Worm (Caenorhabditis elegans) whole organism, midembryonic: ENCODE results near the gene C06C6.7.
"Not testable (repeated sequence)": the region's sequence is repeated elsewhere in the genome, so short reads cannot be mapped to it uniquely, and the experiment has no call there.

ENCODE experiments used
- T22C8.4 ChIP-seq: fragments of 200-800 bp; sonication (Bioruptor generic); IDR thresholded peaks from 2 replicates; pipeline ENCODE4 v1.3.6; 2022; ENCODE audit warnings: missing genetic modification characterization, missing compliant biosample characterization
- cog-1 ChIP-seq: sonication (generic microtip); optimal IDR thresholded peaks from 2 replicates; lab custom pipeline; 2016; ENCODE audit warnings: missing genetic modification characterization, missing compliant biosample characterization
- flt-1 ChIP-seq: fragments of 200-800 bp; sonication (Bioruptor generic); IDR thresholded peaks from 2 replicates; pipeline ENCODE4 v1.3.6; 2022; ENCODE audit warnings: missing genetic modification characterization, missing compliant biosample characterization
- klf-2 ChIP-seq: fragments of 200-800 bp; sonication (Bioruptor generic); conservative IDR thresholded peaks from 2 replicates; pipeline ENCODE4 v1.3.6; 2022; ENCODE audit warnings: missing genetic modification reagents, missing genetic modification characterization, missing compliant biosample characterization
- med-1 ChIP-seq: sonication (generic microtip); optimal IDR thresholded peaks from 2 replicates; lab custom pipeline; 2017; ENCODE audit warnings: missing genetic modification characterization, mild to moderate bottlenecking, missing compliant biosample characterization, antibody characterized with exemption, missing genetic modification reagents; ENCODE audit not compliant: insufficient read depth
- ref-1 ChIP-seq: fragments of 200-800 bp; sonication (Bioruptor generic); conservative IDR thresholded peaks from 2 replicates; pipeline ENCODE4 v1.3.6; 2022; ENCODE audit warnings: missing genetic modification reagents, missing genetic modification characterization, missing compliant biosample characterization
- tab-1 ChIP-seq: fragments of 200-800 bp; sonication (Bioruptor generic); IDR thresholded peaks from 2 replicates; pipeline ENCODE4 v1.3.6; 2022; ENCODE audit warnings: missing genetic modification characterization, missing compliant biosample characterization
- ztf-23 ChIP-seq: fragments of 200-800 bp; sonication (Bioruptor generic); IDR thresholded peaks from 2 replicates; pipeline ENCODE4 v1.3.6; 2022; ENCODE audit warnings: missing genetic modification reagents, missing genetic modification characterization, missing compliant biosample characterization
- ztf-29 ChIP-seq: fragments of 200-800 bp; sonication (Bioruptor generic); IDR thresholded peaks from 2 replicates; pipeline ENCODE4 v1.3.6; 2022; ENCODE audit warnings: missing genetic modification reagents, missing genetic modification characterization, missing compliant biosample characterization

The C06C6.7 gene

ce11 chrV:15991850-15992249, at the start of gene C06C6.7:
C06C6.7 (plus strand) TSS chrV:15992150.
- TF ChIP-seq med-1 (GFP tag; lab: Kevin White, UChicago); ztf-23 (GFP tag; lab: Robert Waterston, UW); klf-2 (GFP tag; lab: Robert Waterston, UW): not testable (repeated sequence)

- no peak for TF ChIP-seq T22C8.4
- TF ChIP-seq cog-1: no peak
Observed at ce11 chrV:15943125-15943524, 48.8 kb upstream of the C06C6.7 start, which contains the start of gene srw-53. srw-53 (plus strand) TSS chrV:15943425.

ce11 chrV:15950903-15951302, 41.0 kb upstream of the C06C6.7 start, which contains the start of gene srw-59:
srw-59 (minus strand) TSS chrV:15951003.
- TF ChIP-seq med-1 (GFP tag; lab: Kevin White, UChicago): no peak

ce11 chrV:15952762-15953161, 39.2 kb upstream of the C06C6.7 start, which contains the start of gene srw-56:
srw-56 (minus strand) TSS chrV:15952862.
- TF ChIP-seq cog-1: no peak
- TF ChIP-seq med-1 (GFP tag; lab: Kevin White, UChicago): no peak
- TF ChIP-seq ztf-23 (GFP tag; lab: Robert Waterston, UW): no peak
- TF ChIP-seq T22C8.4: no peak
- TF ChIP-seq flt-1 (GFP tag; lab: Robert Waterston, UW): no peak
- TF ChIP-seq tab-1 (GFP tag; lab: Robert Waterston, UW): no peak
- no peak for TF ChIP-seq klf-2 (GFP tag; lab: Robert Waterston, UW)
- no peak for TF ChIP-seq ztf-29 (GFP tag; lab: Robert Waterston, UW)
- TF ChIP-seq ref-1 (GFP tag; lab: Robert Waterston, UW): no peak

ce11 chrV:15954932-15955331, 37.0 kb upstream of the C06C6.7 start, which contains the start of gene srw-57:
srw-57 (minus strand) TSS chrV:15955032.
- TF ChIP-seq tab-1 (GFP tag; lab: Robert Waterston, UW): no peak
- TF ChIP-seq ztf-29 (GFP tag; lab: Robert Waterston, UW): no peak
- no peak for TF ChIP-seq cog-1
- TF ChIP-seq ztf-23 (GFP tag; lab: Robert Waterston, UW): no peak
- TF ChIP-seq med-1 (GFP tag; lab: Kevin White, UChicago): no peak
- no peak for TF ChIP-seq flt-1 (GFP tag; lab: Robert Waterston, UW)
- no peak for TF ChIP-seq T22C8.4
- no peak for TF ChIP-seq klf-2 (GFP tag; lab: Robert Waterston, UW)

ce11 chrV:15955497-15955896, 36.5 kb upstream of the C06C6.7 start, which contains the start of gene srh-186:
srh-186 (plus strand) TSS chrV:15955797.
- TF ChIP-seq tab-1 (GFP tag; lab: Robert Waterston, UW): no peak
- TF ChIP-seq ztf-29 (GFP tag; lab: Robert Waterston, UW): no peak
- TF ChIP-seq cog-1: no peak
- TF ChIP-seq ref-1 (GFP tag; lab: Robert Waterston, UW): no peak
- TF ChIP-seq T22C8.4: no peak
- TF ChIP-seq ztf-23 (GFP tag; lab: Robert Waterston, UW): no peak
- no peak for TF ChIP-seq flt-1 (GFP tag; lab: Robert Waterston, UW)
- no peak for TF ChIP-seq klf-2 (GFP tag; lab: Robert Waterston, UW)
- TF ChIP-seq med-1 (GFP tag; lab: Kevin White, UChicago): no peak

- TF ChIP-seq cog-1: no peak
- no peak for TF ChIP-seq ztf-23 (GFP tag; lab: Robert Waterston, UW)
- no peak for TF ChIP-seq flt-1 (GFP tag; lab: Robert Waterston, UW)
- no peak for TF ChIP-seq tab-1 (GFP tag; lab: Robert Waterston, UW)
- no peak for TF ChIP-seq ztf-29 (GFP tag; lab: Robert Waterston, UW)
- TF ChIP-seq med-1 (GFP tag; lab: Kevin White, UChicago): no peak
- TF ChIP-seq T22C8.4: no peak
- TF ChIP-seq ref-1 (GFP tag; lab: Robert Waterston, UW): no peak
- TF ChIP-seq klf-2 (GFP tag; lab: Robert Waterston, UW): no peak
Observed at ce11 chrV:15957098-15957497, 34.9 kb upstream of the C06C6.7 start, which contains the start of gene F36G9.3. F36G9.3 (plus strand) TSS chrV:15957398.

- TF ChIP-seq tab-1 (GFP tag; lab: Robert Waterston, UW) (no peak), ztf-29 (GFP tag; lab: Robert Waterston, UW) (no peak), cog-1 (no peak), T22C8.4 (no peak), ztf-23 (GFP tag; lab: Robert Waterston, UW) (no peak), ref-1 (GFP tag; lab: Robert Waterston, UW) (no peak), flt-1 (GFP tag; lab: Robert Waterston, UW) (no peak), klf-2 (GFP tag; lab: Robert Waterston, UW) (no peak), med-1 (GFP tag; lab: Kevin White, UChicago) (no peak)
Observed at ce11 chrV:15959456-15959855, 32.5 kb upstream of the C06C6.7 start.

ce11 chrV:15965114-15965513, 26.8 kb upstream of the C06C6.7 start, which contains the start of gene sri-2:
sri-2 (minus strand) TSS chrV:15965214.
- no peak for TF ChIP-seq flt-1 (GFP tag; lab: Robert Waterston, UW)
- no peak for TF ChIP-seq med-1 (GFP tag; lab: Kevin White, UChicago)
- TF ChIP-seq klf-2 (GFP tag; lab: Robert Waterston, UW): no peak
- TF ChIP-seq ref-1 (GFP tag; lab: Robert Waterston, UW): no peak
- no peak for TF ChIP-seq T22C8.4
- no peak for TF ChIP-seq ztf-29 (GFP tag; lab: Robert Waterston, UW)
- no peak for TF ChIP-seq tab-1 (GFP tag; lab: Robert Waterston, UW)
- no peak for TF ChIP-seq cog-1
- TF ChIP-seq ztf-23 (GFP tag; lab: Robert Waterston, UW): no peak

ce11 chrV:15967542-15967941, 24.4 kb upstream of the C06C6.7 start, which contains the start of gene sri-1:
sri-1 (minus strand) TSS chrV:15967642.
- TF ChIP-seq ztf-23 (GFP tag; lab: Robert Waterston, UW) (no peak), tab-1 (GFP tag; lab: Robert Waterston, UW) (no peak), med-1 (GFP tag; lab: Kevin White, UChicago) (no peak), T22C8.4 (no peak), ztf-29 (GFP tag; lab: Robert Waterston, UW) (no peak), flt-1 (GFP tag; lab: Robert Waterston, UW) (no peak), klf-2 (GFP tag; lab: Robert Waterston, UW) (no peak), cog-1 (no peak), ref-1 (GFP tag; lab: Robert Waterston, UW) (no peak)
